Fruit fly (Drosophila melanogaster) Kc167 (cell line): ENCODE data around the gene CG5013.

Source experiments
- Sin3A ChIP-seq: fragments of >200 bp; optimal IDR thresholded peaks from 2 replicates; lab custom pipeline; 2018; ENCODE audit warnings: missing external identifiers
- insv ChIP-seq: fragments of >200 bp; optimal IDR thresholded peaks from 3 replicates; lab custom pipeline; 2018; ENCODE audit warnings: missing external identifiers
- psq ChIP-seq: fragments of >200 bp; optimal IDR thresholded peaks from 2 replicates; lab custom pipeline; 2017; ENCODE audit warnings: missing external identifiers
- ttk ChIP-seq: sonication (Bioruptor generic); optimal IDR thresholded peaks from 2 replicates; lab custom pipeline; 2017; ENCODE audit warnings: missing external identifiers

- no peak for TF ChIP-seq Sin3A (lab: Kevin White, UChicago)
- TF ChIP-seq ttk (lab: Kevin White, UChicago) = no peak
- TF ChIP-seq psq (lab: Kevin White, UChicago) = no peak
- TF ChIP-seq insv = no peak
Measured at dm6 chr3R:16042900-16043548, 6.4 kb upstream of the CG5013 start, which contains the start of gene Jhbp4.
